Worm (Caenorhabditis elegans): ENCODE measurements around the gene C50D2.6.

DNA sequence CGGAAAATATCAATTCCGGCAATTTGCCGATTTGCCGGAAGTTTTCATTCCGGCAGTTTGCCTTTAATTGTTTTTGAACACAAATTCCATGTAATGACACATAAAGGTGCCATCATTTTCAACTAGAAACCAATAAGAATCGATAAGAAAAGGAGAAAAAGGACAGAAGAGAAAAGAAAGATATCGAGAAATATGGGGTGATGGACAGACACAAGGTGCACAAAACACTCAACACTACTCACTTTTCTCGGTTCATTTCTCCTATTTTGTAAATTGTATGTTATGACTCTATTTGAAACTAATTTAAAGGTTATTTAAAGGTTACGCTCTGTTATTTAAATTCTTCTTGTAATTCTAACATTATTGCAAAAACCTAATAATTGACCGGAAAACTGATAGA, 33.4 kb upstream of the C50D2.6 start:
- TF ChIP-seq flt-1 (GFP tag; IDR thresholded peaks at IDR 0.05) (no peak), T22C8.4 (GFP tag; IDR thresholded peaks at IDR 0.05) (no peak), klf-2 (GFP tag; conservative IDR thresholded peaks at IDR 0.05) (no peak), ref-1 (GFP tag; conservative IDR thresholded peaks at IDR 0.05) (no peak), tab-1 (GFP tag; IDR thresholded peaks at IDR 0.05) (no peak), cog-1 (tag; optimal IDR thresholded peaks at IDR 0.05) (no peak)

All from whole organism, midembryonic.